Worm (Caenorhabditis elegans): ENCODE results near the gene mltn-10.

DNA sequence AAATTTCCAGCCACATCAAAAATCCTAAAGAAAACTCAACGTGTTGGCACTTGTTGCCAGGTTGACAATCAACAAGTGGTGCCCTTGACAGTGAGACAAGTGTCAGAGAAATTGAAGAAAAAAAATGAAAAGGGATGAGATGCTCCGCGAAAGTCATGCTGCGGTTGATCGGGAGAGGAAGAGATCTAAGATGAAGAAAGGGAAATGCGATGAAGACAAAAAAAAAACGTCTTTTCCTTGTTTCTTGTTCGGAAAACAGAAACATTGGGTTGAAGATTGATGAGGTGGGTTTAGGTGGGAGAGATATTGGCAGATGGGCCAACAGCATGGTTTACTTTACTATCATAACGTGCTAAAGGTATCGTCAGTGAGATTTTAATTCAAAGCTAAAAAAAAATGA is 47.3 kb downstream of the mltn-10 start:
- TF ChIP-seq W03F9.2 (tag; optimal IDR thresholded peaks at IDR 0.05) (no peak), him-1 (tag; optimal IDR thresholded peaks at IDR 0.05) (no peak), dao-5 (tag; optimal IDR thresholded peaks at IDR 0.05) (no peak)

Measured in whole organism, L4/young adult.